Worm (Caenorhabditis elegans) whole organism, L4 larva: ENCODE data around the gene rpl-21.
A peak's percentile ranks its signal among the peaks of the same experiment; 100 is the strongest.

Experiments
- F44E2.7 ChIP-seq: fragments of 200-800 bp; sonication (Bioruptor generic); IDR thresholded peaks from 2 replicates; pipeline ENCODE4 v2.1.2; 2022; ENCODE audit warnings: missing genetic modification characterization, missing compliant biosample characterization
- aha-1 ChIP-seq: fragments of 150-350 bp; peaks from one replicate; lab custom pipeline; 2014; ENCODE audit warnings: missing biosample characterization, missing genetic modification characterization
- ces-1 ChIP-seq: fragments of 150-350 bp; sonication (generic microtip); optimal IDR thresholded peaks from 4 replicates; lab custom pipeline; 2014; ENCODE audit warnings: missing biosample characterization, missing genetic modification reagents, missing genetic modification characterization
- daf-16 ChIP-seq, 3 experiments: sonication (generic microtip); optimal IDR thresholded peaks; 2 replicates each; lab custom pipeline; 2016 to 2017; ENCODE audit warnings: missing genetic modification characterization in 3 of 3, missing genetic modification reagents in 3 of 3, mild to moderate bottlenecking in 2 of 3, missing compliant biosample characterization in 2 of 3, missing biosample characterization in 1 of 3, moderate library complexity in 1 of 3
- daf-19 ChIP-seq: fragments of 200-800 bp; sonication (Bioruptor generic); conservative IDR thresholded peaks from 2 replicates; pipeline ENCODE4 v1.3.6; 2022; ENCODE audit warnings: missing genetic modification characterization, missing compliant biosample characterization
- dmd-6 ChIP-seq: fragments of 200-800 bp; sonication (Bioruptor generic); IDR thresholded peaks from 2 replicates; pipeline ENCODE4 v1.3.6; 2022; ENCODE audit warnings: missing genetic modification reagents, missing genetic modification characterization, missing compliant biosample characterization
- dve-1 ChIP-seq: sonication (generic microtip); optimal IDR thresholded peaks from 2 replicates; lab custom pipeline; 2017; ENCODE audit warnings: antibody characterized with exemption, mild to moderate bottlenecking, missing genetic modification characterization, missing compliant biosample characterization; ENCODE audit not compliant: insufficient read depth
- fkh-10 ChIP-seq: fragments of 150-350 bp; optimal IDR thresholded peaks from 2 replicates; lab custom pipeline; 2014; ENCODE audit warnings: missing biosample characterization, missing genetic modification reagents, missing genetic modification characterization
- gei-8 ChIP-seq: fragments of 200-800 bp; sonication (Bioruptor generic); optimal IDR thresholded peaks from 2 replicates; lab custom pipeline; 2018; ENCODE audit warnings: mild to moderate bottlenecking, missing genetic modification characterization, missing compliant biosample characterization
- hif-1 ChIP-seq, 2 experiments: sonication (generic microtip); optimal IDR thresholded peaks; 2 replicates each; lab custom pipeline; 2016 to 2017; ENCODE audit warnings: missing compliant biosample characterization in 2 of 2, missing genetic modification characterization in 2 of 2, missing genetic modification reagents in 2 of 2, missing genotype in 2 of 2, mild to moderate bottlenecking in 1 of 2
- hlh-11 ChIP-seq: fragments of 200-800 bp; sonication (Bioruptor generic); optimal IDR thresholded peaks from 2 replicates; lab custom pipeline; 2018; ENCODE audit warnings: mild to moderate bottlenecking, missing genetic modification characterization, missing compliant biosample characterization
- hlh-30 ChIP-seq: sonication (generic microtip); optimal IDR thresholded peaks from 2 replicates; lab custom pipeline; 2017; ENCODE audit warnings: antibody characterized with exemption, mild to moderate bottlenecking, missing genetic modification characterization, missing compliant biosample characterization; ENCODE audit not compliant: insufficient read depth
- hmg-1.1 ChIP-seq: fragments of 200-800 bp; sonication (Bioruptor generic); IDR thresholded peaks from 2 replicates; pipeline ENCODE4 v1.3.6; 2022; ENCODE audit warnings: missing genetic modification reagents, missing genetic modification characterization, missing compliant biosample characterization
- lin-13 ChIP-seq: fragments of 150-350 bp; optimal IDR thresholded peaks from 2 replicates; lab custom pipeline; 2014; ENCODE audit warnings: missing biosample characterization, missing genetic modification reagents, missing genetic modification characterization
- lin-29 ChIP-seq: fragments of 200-800 bp; sonication (Bioruptor generic); IDR thresholded peaks from 2 replicates; pipeline ENCODE4 v1.3.6; 2022; ENCODE audit warnings: missing genetic modification reagents, missing genetic modification characterization, missing compliant biosample characterization
- lin-39 ChIP-seq: fragments of 150-350 bp; optimal IDR thresholded peaks from 2 replicates; lab custom pipeline; 2014; ENCODE audit warnings: missing biosample characterization, missing genetic modification reagents, missing genetic modification characterization
- lsy-2 ChIP-seq, 2 experiments: fragments of 150-350 bp in 1 of 2; sonication (generic microtip) in 1 of 2; optimal IDR thresholded peaks; 2 replicates each; lab custom pipeline; 2014 to 2017; ENCODE audit warnings: missing biosample characterization in 2 of 2, missing genetic modification characterization in 2 of 2
- mdl-1 ChIP-seq, 2 experiments: fragments of 150-350 bp in 1 of 2; sonication (generic microtip) in 1 of 2; optimal IDR thresholded peaks; 2 replicates each; lab custom pipeline; 2014 to 2017; ENCODE audit warnings: missing biosample characterization in 2 of 2, missing genetic modification characterization in 2 of 2
- mep-1 ChIP-seq: fragments of 150-350 bp; sonication (generic microtip); optimal IDR thresholded peaks from 3 replicates; lab custom pipeline; 2014; ENCODE audit warnings: missing biosample characterization, missing genetic modification characterization
- mes-2 ChIP-seq: sonication (generic microtip); optimal IDR thresholded peaks from 2 replicates; lab custom pipeline; 2016; ENCODE audit warnings: missing genotype, mild to moderate bottlenecking, missing genetic modification characterization, missing compliant biosample characterization; ENCODE audit not compliant: poor library complexity, severe bottlenecking
- mxl-2 ChIP-seq: fragments of 200-800 bp; sonication (Bioruptor generic); conservative IDR thresholded peaks from 2 replicates; pipeline ENCODE4 v1.3.6; 2022; ENCODE audit warnings: missing genetic modification reagents, missing genetic modification characterization, missing compliant biosample characterization
- mxl-3 ChIP-seq: fragments of 200-800 bp; sonication (Bioruptor generic); optimal IDR thresholded peaks from 2 replicates; lab custom pipeline; 2018; ENCODE audit warnings: mild to moderate bottlenecking, missing genetic modification characterization, missing compliant biosample characterization
- nhr-11 ChIP-seq: fragments of 150-350 bp; optimal IDR thresholded peaks from 2 replicates; lab custom pipeline; 2014; ENCODE audit warnings: missing biosample characterization, missing genetic modification characterization
- nhr-25 ChIP-seq: sonication (generic microtip); optimal IDR thresholded peaks from 2 replicates; lab custom pipeline; 2017; ENCODE audit warnings: missing genetic modification characterization, mild to moderate bottlenecking, missing compliant biosample characterization, antibody characterized with exemption, moderate library complexity, borderline replicate concordance; ENCODE audit not compliant: insufficient read depth
- nhr-28 ChIP-seq: fragments of 150-350 bp; optimal IDR thresholded peaks from 2 replicates; lab custom pipeline; 2014; ENCODE audit warnings: missing biosample characterization, missing genetic modification characterization
- nhr-48 ChIP-seq: sonication (generic microtip); optimal IDR thresholded peaks from 2 replicates; lab custom pipeline; 2016; ENCODE audit warnings: mild to moderate bottlenecking, missing genetic modification characterization, missing compliant biosample characterization
- nhr-6 ChIP-seq: fragments of 150-350 bp; optimal IDR thresholded peaks from 2 replicates; lab custom pipeline; 2014; ENCODE audit warnings: missing biosample characterization, missing genetic modification characterization
- nhr-77 ChIP-seq: fragments of 150-350 bp; optimal IDR thresholded peaks from 2 replicates; lab custom pipeline; 2014; ENCODE audit warnings: missing biosample characterization, missing genetic modification characterization
- pqm-1 ChIP-seq: sonication (generic microtip); optimal IDR thresholded peaks from 2 replicates; lab custom pipeline; 2017; ENCODE audit warnings: missing biosample characterization, missing genetic modification characterization
- rbr-2 ChIP-seq: sonication (generic microtip); optimal IDR thresholded peaks from 2 replicates; lab custom pipeline; 2016; ENCODE audit warnings: missing genotype, missing genetic modification characterization, missing compliant biosample characterization
- sdz-12 ChIP-seq: fragments of 200-800 bp; sonication (Bioruptor generic); optimal IDR thresholded peaks from 2 replicates; lab custom pipeline; 2018; ENCODE audit warnings: mild to moderate bottlenecking, missing genetic modification characterization, missing compliant biosample characterization
- snpc-4 ChIP-seq: fragments of 150-350 bp; optimal IDR thresholded peaks from 2 replicates; lab custom pipeline; 2014; ENCODE audit warnings: missing biosample characterization, missing genetic modification characterization
- spr-1 ChIP-seq: sonication (generic microtip); optimal IDR thresholded peaks from 2 replicates; lab custom pipeline; 2016; ENCODE audit warnings: mild to moderate bottlenecking, missing genetic modification characterization, missing compliant biosample characterization
- tra-1 ChIP-seq: fragments of 200-800 bp; sonication (Bioruptor generic); IDR thresholded peaks from 2 replicates; pipeline ENCODE4 v1.3.6; 2022; ENCODE audit warnings: missing genetic modification reagents, missing genetic modification characterization, missing compliant biosample characterization
- unc-130 ChIP-seq: sonication (generic microtip); optimal IDR thresholded peaks from 2 replicates; lab custom pipeline; 2016; ENCODE audit warnings: missing genetic modification reagents, missing genetic modification characterization, missing compliant biosample characterization
- unc-62 ChIP-seq, 3 experiments: fragments of 150-350 bp in 1 of 3; sonication (generic microtip); optimal IDR thresholded peaks in 2 of 3; peaks in 1 of 3; 1 replicate in 1 of 3; 2 replicates in 2 of 3; lab custom pipeline; 2014 to 2017; ENCODE audit warnings: missing biosample characterization in 3 of 3, missing genetic modification characterization in 3 of 3, missing genetic modification reagents in 3 of 3, missing genotype in 1 of 3
- vab-7 ChIP-seq: fragments of 200-800 bp; sonication (Bioruptor generic); IDR thresholded peaks from 2 replicates; pipeline ENCODE4 v1.3.6; 2022; ENCODE audit warnings: missing genetic modification reagents, missing genetic modification characterization, missing compliant biosample characterization
- zag-1 ChIP-seq: fragments of 150-350 bp; optimal IDR thresholded peaks from 2 replicates; lab custom pipeline; 2014; ENCODE audit warnings: missing biosample characterization, missing genetic modification characterization
- zip-11 ChIP-seq: fragments of 200-800 bp; sonication (Bioruptor generic); IDR thresholded peaks from 2 replicates; pipeline ENCODE4 v1.3.6; 2022; ENCODE audit warnings: missing genetic modification characterization, missing compliant biosample characterization

rpl-21 gene

DNA sequence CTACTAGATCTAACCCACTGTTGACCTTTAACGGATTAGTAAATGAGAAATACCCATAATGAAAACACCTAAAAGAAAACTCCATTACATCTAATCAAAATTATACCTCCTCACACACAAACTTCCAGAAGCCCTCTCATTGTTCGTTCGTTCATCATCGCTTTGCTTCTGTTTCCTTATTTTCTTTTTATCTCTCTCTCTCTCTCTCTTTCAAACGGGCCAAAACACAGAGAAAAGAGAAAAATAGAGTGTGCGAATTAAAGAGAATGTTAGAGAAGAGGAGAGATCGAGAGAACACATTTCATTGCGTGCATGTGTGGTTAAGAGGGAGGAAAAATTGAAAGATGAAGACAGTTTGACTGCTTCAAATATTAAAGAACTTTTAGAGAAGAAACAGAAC is 5.7 kb downstream of the rpl-21 start:
- TF ChIP-seq unc-62 (GFP tag; optimal IDR thresholded peaks at IDR 0.05 in 1 of 2; lab: Kevin White, UChicago), result peak in 1 of 2 experiments; percentile 52
- no peak for TF ChIP-seq unc-62 (tag; optimal IDR thresholded peaks at IDR 0.05; lab: Kevin White, UChicago)
- TF ChIP-seq nhr-6 (tag; lab: Kevin White, UChicago), result peak; percentile 40
- peak; percentile 76 for TF ChIP-seq nhr-28 (tag; lab: Kevin White, UChicago)
- TF ChIP-seq F44E2.7 (GFP tag; lab: Robert Waterston, UW), result no peak
- TF ChIP-seq mes-2 (tag; lab: Kevin White, UChicago), result peak; percentile 69
- no peak for TF ChIP-seq daf-19 (GFP tag; lab: Robert Waterston, UW)
- peak; percentile 26 for TF ChIP-seq pqm-1 (tag; lab: Kevin White, UChicago)
- TF ChIP-seq snpc-4 (tag; lab: Kevin White, UChicago), result no peak
- TF ChIP-seq lin-29 (GFP tag; lab: Robert Waterston, UW), result no peak
- TF ChIP-seq nhr-25 (tag; lab: Kevin White, UChicago), result peak; percentile 36
- no peak for TF ChIP-seq vab-7 (GFP tag; lab: Robert Waterston, UW)
- TF ChIP-seq mxl-3 (GFP tag; lab: Kevin White, UChicago), result peak; percentile 63
- peak; percentile 15 for TF ChIP-seq nhr-48 (tag; lab: Kevin White, UChicago)
- TF ChIP-seq daf-16 (GFP tag; optimal IDR thresholded peaks at IDR 0.05; lab: Kevin White, UChicago), result no peak
- TF ChIP-seq daf-16 (tag; optimal IDR thresholded peaks at IDR 0.05; lab: Kevin White, UChicago), result peak; percentile 49
- peak; percentile 8 for TF ChIP-seq lin-13 (GFP tag; lab: Kevin White, UChicago)
- TF ChIP-seq rbr-2 (tag; lab: Kevin White, UChicago), result peak; percentile 37
- TF ChIP-seq hif-1 (tag; optimal IDR thresholded peaks at IDR 0.05; lab: Kevin White, UChicago), result peak in 1 of 2 experiments; percentile 9
- TF ChIP-seq mep-1, result peak; percentile 87
- TF ChIP-seq fkh-10 (GFP tag; lab: Kevin White, UChicago), result peak; percentile 44
- TF ChIP-seq zip-11 (GFP tag; lab: Robert Waterston, UW), result no peak
- no peak for TF ChIP-seq mxl-2 (GFP tag; lab: Robert Waterston, UW)
- peak; percentile 70 for TF ChIP-seq hlh-30 (tag; lab: Kevin White, UChicago)
- no peak for TF ChIP-seq sdz-12
- TF ChIP-seq dmd-6 (GFP tag; lab: Robert Waterston, UW), result peak; percentile 49
- peak; percentile 53 for TF ChIP-seq hmg-1.1 (GFP tag; lab: Robert Waterston, UW)
- peak; percentile 76 for TF ChIP-seq hlh-11 (tag; lab: Kevin White, UChicago)
- TF ChIP-seq lsy-2 (tag; optimal IDR thresholded peaks at IDR 0.05; lab: Kevin White, UChicago), result peak; percentile 64 to 91
- peak; percentile 58 for TF ChIP-seq gei-8
- no peak for TF ChIP-seq tra-1 (GFP tag; lab: Robert Waterston, UW)
- peak; percentile 42 for TF ChIP-seq nhr-77
- peak; percentile 30 for TF ChIP-seq nhr-11
- TF ChIP-seq lin-39 (tag; lab: Kevin White, UChicago), result no peak
- TF ChIP-seq dve-1 (tag; lab: Kevin White, UChicago), result peak; percentile 85
- TF ChIP-seq aha-1 (tag; lab: Kevin White, UChicago), result peak; percentile 86
- TF ChIP-seq ces-1 (GFP tag; lab: Kevin White, UChicago), result no peak
- TF ChIP-seq mdl-1 (tag; optimal IDR thresholded peaks at IDR 0.05; lab: Kevin White, UChicago), result peak; percentile 38 to 89
- TF ChIP-seq zag-1 (tag; lab: Kevin White, UChicago), result no peak
- TF ChIP-seq unc-130 (GFP tag; lab: Kevin White, UChicago), result no peak

DNA sequence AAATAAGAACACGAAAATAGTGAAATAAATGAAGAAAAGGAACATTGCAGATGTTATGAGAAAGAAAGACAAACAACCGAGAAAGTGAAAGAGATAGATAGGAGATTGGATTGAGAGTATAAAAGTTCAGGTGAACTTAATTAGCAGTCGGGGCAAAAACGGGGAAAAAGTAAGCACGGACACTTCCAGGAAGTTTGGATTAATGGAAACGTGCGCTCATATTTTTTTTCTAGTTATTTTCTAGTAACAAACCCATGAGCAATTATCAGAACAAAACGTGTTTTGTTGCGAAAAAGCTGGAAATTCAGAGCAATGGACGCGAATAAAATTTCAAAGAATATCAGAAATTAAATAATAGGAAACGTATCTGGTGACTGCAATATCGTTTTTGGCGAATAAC is 8.1 kb downstream of the rpl-21 start:
- TF ChIP-seq lsy-2 (tag; optimal IDR thresholded peaks at IDR 0.05; lab: Kevin White, UChicago) (peak in 1 of 2 experiments; percentile 36), snpc-4 (tag; lab: Kevin White, UChicago) (no peak), aha-1 (tag; lab: Kevin White, UChicago) (peak; percentile 51), nhr-11 (peak; percentile 6), spr-1 (tag; lab: Kevin White, UChicago) (no peak)
